Worm (Caenorhabditis elegans): ENCODE data around the gene T04C12.8.

T04C12.8 gene

ce11 chrV:11069277-11069676 lies at the start of gene T04C12.8 (continued):
- TF ChIP-seq nhr-71 (tag; optimal IDR thresholded peaks at IDR 0.05) (peak; percentile 51), ama-1 (optimal IDR thresholded peaks at IDR 0.05) (no peak), nhr-47 (tag; optimal IDR thresholded peaks at IDR 0.05) (peak; percentile 5), unc-130 (tag; optimal IDR thresholded peaks at IDR 0.05) (no peak), F16B12.6 (tag; optimal IDR thresholded peaks at IDR 0.05) (no peak), lin-14 (GFP tag; optimal IDR thresholded peaks at IDR 0.05) (peak; percentile 49), ces-1 (GFP tag; optimal IDR thresholded peaks at IDR 0.05) (no peak), nhr-84 (tag; optimal IDR thresholded peaks at IDR 0.05) (no peak), aha-1 (tag; optimal IDR thresholded peaks at IDR 0.05) (no peak), nhr-76 (tag; optimal IDR thresholded peaks at IDR 0.05) (no peak), vab-15 (tag; optimal IDR thresholded peaks at IDR 0.05) (no peak), unc-62 (GFP tag; optimal IDR thresholded peaks at IDR 0.05) (no peak), mef-2 (tag; optimal IDR thresholded peaks at IDR 0.05) (no peak), alr-1 (tag; optimal IDR thresholded peaks at IDR 0.05; ENCODE audit: borderline replicate concordance) (no peak), mdl-1 (tag; optimal IDR thresholded peaks at IDR 0.05) (no peak), nhr-12 (tag; optimal IDR thresholded peaks at IDR 0.05) (no peak), C34B4.2 (tag; optimal IDR thresholded peaks at IDR 0.05) (no peak), irx-1 (tag; optimal IDR thresholded peaks at IDR 0.05) (no peak), dpl-1 (GFP tag; optimal IDR thresholded peaks at IDR 0.05) (no peak), C16A3.4 (tag; optimal IDR thresholded peaks at IDR 0.05) (no peak), unc-30 (tag; optimal IDR thresholded peaks at IDR 0.05) (no peak), snpc-4 (tag; optimal IDR thresholded peaks at IDR 0.05) (no peak), nhr-90 (tag; optimal IDR thresholded peaks at IDR 0.05; ENCODE audit: poor library complexity) (peak; percentile 35), egl-13 (tag; optimal IDR thresholded peaks at IDR 0.05) (peak; percentile 23), aly-2 (tag; optimal IDR thresholded peaks at IDR 0.05) (no peak), dsc-1 (tag; optimal IDR thresholded peaks at IDR 0.05) (peak; percentile 78), blmp-1 (tag; optimal IDR thresholded peaks at IDR 0.05) (peak; percentile 3)

DNA sequence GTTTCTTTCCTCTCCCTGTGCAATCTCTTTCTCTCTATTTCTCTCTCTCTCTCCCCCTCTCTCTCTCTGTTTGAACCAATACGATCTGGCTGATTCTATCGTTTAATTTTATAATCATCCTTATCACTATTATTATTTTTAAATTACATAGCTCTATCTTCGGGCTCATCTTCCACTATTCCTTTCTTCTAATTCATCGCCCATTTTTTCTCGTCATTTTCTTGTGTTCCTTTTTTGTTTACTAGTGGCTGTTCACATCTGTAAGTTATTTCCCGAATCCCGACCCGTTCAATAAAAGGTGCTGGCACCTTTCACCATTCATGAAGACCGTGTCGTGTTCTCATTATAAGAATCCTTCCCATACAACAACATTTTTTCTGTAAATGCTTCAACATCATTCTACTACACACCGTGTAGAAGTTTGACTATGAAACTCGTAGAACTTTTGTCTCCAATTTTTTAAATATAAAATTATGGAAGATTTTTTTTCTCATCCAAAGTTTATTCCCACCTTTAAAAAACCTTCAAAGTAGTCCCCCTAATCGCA lies 49.1 kb upstream of the T04C12.8 start:
- TF ChIP-seq ztf-4 (tag; optimal IDR thresholded peaks at IDR 0.05) = peak; percentile 60
- peak in 1 of 2 experiments; percentile 11 for TF ChIP-seq lin-35 (GFP tag; optimal IDR thresholded peaks at IDR 0.05)
- no peak for TF ChIP-seq mdl-1 (tag; optimal IDR thresholded peaks at IDR 0.05)
- no peak for TF ChIP-seq dpl-1 (GFP tag; optimal IDR thresholded peaks at IDR 0.05)
- TF ChIP-seq dsc-1 (tag; optimal IDR thresholded peaks at IDR 0.05) = no peak
- peak in 1 of 2 experiments; percentile 3 for TF ChIP-seq ztf-11 (tag; optimal IDR thresholded peaks at IDR 0.05)
- no peak for TF ChIP-seq snu-23 (GFP tag; optimal IDR thresholded peaks at IDR 0.05)
- peak; percentile 16 for TF ChIP-seq nhr-20 (tag; optimal IDR thresholded peaks at IDR 0.05)
- no peak for TF ChIP-seq nhr-19 (GFP tag; conservative IDR thresholded peaks at IDR 0.05)
- TF ChIP-seq nhr-47 (tag; optimal IDR thresholded peaks at IDR 0.05) = peak; percentile 15
- TF ChIP-seq sup-37 (GFP tag; optimal IDR thresholded peaks at IDR 0.05) = no peak
- TF ChIP-seq jun-1 (tag; optimal IDR thresholded peaks at IDR 0.05) = no peak
- no peak for TF ChIP-seq unc-86 (tag; optimal IDR thresholded peaks at IDR 0.05)
- TF ChIP-seq unc-62 (GFP tag; optimal IDR thresholded peaks at IDR 0.05) = no peak
- TF ChIP-seq pqm-1 (tag; optimal IDR thresholded peaks at IDR 0.05) = no peak
- no peak for TF ChIP-seq mef-2 (tag; optimal IDR thresholded peaks at IDR 0.05)
- TF ChIP-seq xbp-1 (tag; optimal IDR thresholded peaks at IDR 0.05) = no peak
- TF ChIP-seq snpc-4 (tag; optimal IDR thresholded peaks at IDR 0.05) = no peak
- TF ChIP-seq C34B4.2 (tag; optimal IDR thresholded peaks at IDR 0.05) = no peak
- no peak for TF ChIP-seq elt-2 (tag; optimal IDR thresholded peaks at IDR 0.05)
- no peak for TF ChIP-seq hlh-4 (tag; optimal IDR thresholded peaks at IDR 0.05)
- TF ChIP-seq ama-1 (optimal IDR thresholded peaks at IDR 0.05) = peak; percentile 20
- TF ChIP-seq lin-14 (GFP tag; optimal IDR thresholded peaks at IDR 0.05) = no peak
- peak in 1 of 2 experiments; percentile 15 for TF ChIP-seq efl-1 (optimal IDR thresholded peaks at IDR 0.05)
- TF ChIP-seq efl-1 (GFP tag; optimal IDR thresholded peaks at IDR 0.05 in 1 of 2) = peak in 1 of 2 experiments; percentile 71
- no peak for TF ChIP-seq nhr-28 (tag; optimal IDR thresholded peaks at IDR 0.05)
- TF ChIP-seq nhr-71 (tag; optimal IDR thresholded peaks at IDR 0.05) = peak; percentile 56
- TF ChIP-seq tbx-2 (tag; optimal IDR thresholded peaks at IDR 0.05) = no peak
- peak; percentile 61 for TF ChIP-seq nhr-90 (tag; optimal IDR thresholded peaks at IDR 0.05; ENCODE audit: poor library complexity)

Measured in whole organism, L1 larva.